Worm (Caenorhabditis elegans) whole organism, early embryonic: ENCODE data around the gene Y51H4A.1.

Source experiments
- B0310.2 ChIP-seq: sonication (generic microtip); optimal IDR thresholded peaks from 2 replicates; lab custom pipeline; 2016; ENCODE audit warnings: mild to moderate bottlenecking, missing genetic modification characterization, missing compliant biosample characterization
- ama-1 ChIP-seq: fragments of 150-350 bp; optimal IDR thresholded peaks from 2 replicates; lab custom pipeline; 2014
- hnd-1 ChIP-seq: sonication (generic microtip); optimal IDR thresholded peaks from 2 replicates; lab custom pipeline; 2016; ENCODE audit warnings: missing genetic modification characterization, missing compliant biosample characterization
- scrt-1 ChIP-seq: fragments of 200-800 bp; sonication (Bioruptor generic); IDR thresholded peaks from 2 replicates; pipeline ENCODE4 v1.3.6; 2022; ENCODE audit warnings: missing genetic modification characterization, missing compliant biosample characterization
- tbx-37 ChIP-seq: fragments of 200-800 bp; sonication (Bioruptor generic); conservative IDR thresholded peaks from 2 replicates; pipeline ENCODE4 v1.3.6; 2022; ENCODE audit warnings: missing genetic modification reagents, missing genetic modification characterization, missing compliant biosample characterization

DNA sequence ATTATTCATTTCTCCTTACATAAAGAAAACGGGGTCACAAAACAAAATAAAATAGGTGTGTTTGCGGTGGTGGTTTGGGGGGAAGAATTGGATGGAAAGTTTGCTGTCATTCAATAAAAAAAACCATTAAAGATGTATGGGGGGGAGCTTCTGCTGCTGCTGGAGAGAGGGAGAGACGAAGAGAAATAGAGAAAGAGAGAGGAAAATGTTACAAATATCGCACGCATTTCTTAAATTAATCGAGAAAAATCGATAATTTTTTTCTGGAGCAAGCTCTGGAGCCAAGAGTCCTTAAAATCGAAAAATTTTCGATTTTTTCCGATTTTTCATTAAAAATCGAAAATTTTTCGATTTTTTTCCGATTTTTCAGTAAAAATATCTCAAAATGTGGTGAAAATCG is 5.7 kb upstream of the Y51H4A.1 start:
- TF ChIP-seq scrt-1 (GFP tag; lab: Robert Waterston, UW), result no peak
- TF ChIP-seq hnd-1 (tag; lab: Kevin White, UChicago), result no peak
- peak; percentile 18 for TF ChIP-seq B0310.2 (tag; lab: Kevin White, UChicago)
- TF ChIP-seq ama-1 (lab: Kevin White, UChicago), result peak; percentile 3
- peak; percentile 18; the same call in 1 of the 2 replicates for TF ChIP-seq tbx-37
